Fruit fly (Drosophila melanogaster) whole organism, embryonic: ENCODE measurements around the gene Pvr.

Source experiments
- ATbp ChIP-seq: fragments of 200-800 bp; sonication (Bioruptor generic); optimal IDR thresholded peaks from 2 replicates; lab custom pipeline; 2017; ENCODE audit warnings: missing biosample characterization, mild to moderate bottlenecking, missing genetic modification characterization, missing genetic modification reagents
- Abd-B ChIP-seq: fragments of 200-800 bp; sonication (Bioruptor generic); optimal IDR thresholded peaks from 2 replicates; lab custom pipeline; 2018; ENCODE audit warnings: missing biosample characterization, mild to moderate bottlenecking, missing genetic modification characterization, moderate library complexity
- Awh ChIP-seq: fragments of 200-800 bp; sonication (Bioruptor generic); IDR thresholded peaks from 2 replicates; pipeline ENCODE4, ENCODE4 v1.3.6; 2022; ENCODE audit warnings: missing biosample characterization, missing genetic modification characterization
- B-H2 ChIP-seq: fragments of 200-800 bp; sonication (Bioruptor generic); optimal IDR thresholded peaks from 2 replicates; lab custom pipeline; 2018; ENCODE audit warnings: missing biosample characterization, mild to moderate bottlenecking, missing genetic modification characterization
- Bgb ChIP-seq: fragments of 200-800 bp; sonication (Bioruptor generic); IDR thresholded peaks from 2 replicates; pipeline ENCODE4 v1.3.6; 2022; ENCODE audit warnings: missing biosample characterization, missing genetic modification characterization; ENCODE audit not compliant: partially characterized antibody
- CG10431 ChIP-seq: fragments of 200-800 bp; sonication (Bioruptor generic); optimal IDR thresholded peaks from 3 replicates; lab custom pipeline; 2018; ENCODE audit warnings: missing biosample characterization, mild to moderate bottlenecking, missing genetic modification characterization
- CG10565 ChIP-seq: fragments of 200-800 bp; sonication (Bioruptor generic); optimal IDR thresholded peaks from 3 replicates; lab custom pipeline; 2016; ENCODE audit warnings: missing biosample characterization, mild to moderate bottlenecking, missing genetic modification characterization
- CG12236 ChIP-seq: fragments of 200-800 bp; sonication (Bioruptor generic); optimal IDR thresholded peaks from 2 replicates; lab custom pipeline; 2016; ENCODE audit warnings: missing biosample characterization, missing genetic modification characterization
- CG12942 ChIP-seq: fragments of 200-800 bp; sonication (Bioruptor generic); optimal IDR thresholded peaks from 3 replicates; lab custom pipeline; 2016; ENCODE audit warnings: missing biosample characterization, missing genetic modification characterization
- CG14860 ChIP-seq: fragments of 200-800 bp; sonication (Bioruptor generic); IDR thresholded peaks from 3 replicates; pipeline ENCODE4 v1.3.6; 2022; ENCODE audit warnings: missing biosample characterization, missing genetic modification characterization; ENCODE audit not compliant: partially characterized antibody
- CG15011 ChIP-seq: fragments of 200-800 bp; sonication (Bioruptor generic); optimal IDR thresholded peaks from 3 replicates; lab custom pipeline; 2018; ENCODE audit warnings: missing biosample characterization, mild to moderate bottlenecking, missing genetic modification characterization
- CG1647 ChIP-seq: fragments of 200-800 bp; sonication (Bioruptor generic); optimal IDR thresholded peaks from 3 replicates; lab custom pipeline; 2016; ENCODE audit warnings: missing biosample characterization, missing genetic modification characterization
- CG16813 ChIP-seq: fragments of 200-800 bp; sonication (Bioruptor generic); IDR thresholded peaks from 3 replicates; pipeline ENCODE4 v1.3.6; 2022; ENCODE audit warnings: missing biosample characterization, missing genetic modification characterization; ENCODE audit not compliant: partially characterized antibody
- CG18599 ChIP-seq: fragments of 200-800 bp; sonication (Bioruptor generic); optimal IDR thresholded peaks from 3 replicates; lab custom pipeline; 2017; ENCODE audit warnings: missing biosample characterization, missing genetic modification characterization, mild to moderate bottlenecking, moderate library complexity, missing genetic modification reagents
- CG2875 ChIP-seq: fragments of 200-800 bp; sonication (Bioruptor generic); optimal IDR thresholded peaks from 2 replicates; lab custom pipeline; 2017; ENCODE audit warnings: missing biosample characterization, mild to moderate bottlenecking, missing genetic modification characterization, missing genetic modification reagents
- CG32772 ChIP-seq: fragments of 200-800 bp; sonication (Bioruptor generic); IDR thresholded peaks from 2 replicates; pipeline ENCODE4 v1.3.6; 2022; ENCODE audit warnings: missing biosample characterization, missing genetic modification characterization
- CG3407 ChIP-seq: fragments of 200-800 bp; sonication (Bioruptor generic); optimal IDR thresholded peaks from 2 replicates; lab custom pipeline; 2018; ENCODE audit warnings: missing biosample characterization, mild to moderate bottlenecking, missing genetic modification characterization
- CG34224 ChIP-seq: fragments of 200-800 bp; sonication (Bioruptor generic); IDR thresholded peaks from 3 replicates; pipeline ENCODE4 v1.3.6; 2022; ENCODE audit warnings: missing biosample characterization, missing genetic modification characterization; ENCODE audit not compliant: partially characterized antibody
- CG4854 ChIP-seq: fragments of 200-800 bp; sonication (Bioruptor generic); optimal IDR thresholded peaks from 2 replicates; lab custom pipeline; 2016; ENCODE audit warnings: missing biosample characterization, missing genetic modification characterization, inconsistent platforms
- CG5245 ChIP-seq: fragments of 200-800 bp; sonication (Bioruptor generic); optimal IDR thresholded peaks from 3 replicates; lab custom pipeline; 2016; ENCODE audit warnings: missing biosample characterization, missing genetic modification characterization
- CG6813 ChIP-seq: fragments of 200-800 bp; sonication (Bioruptor generic); optimal IDR thresholded peaks from 2 replicates; lab custom pipeline; 2017; ENCODE audit warnings: missing biosample characterization, missing genetic modification characterization, mild to moderate bottlenecking, moderate library complexity, missing genetic modification reagents
- CG7271 ChIP-seq: fragments of 200-800 bp; sonication (Bioruptor generic); optimal IDR thresholded peaks from 2 replicates; lab custom pipeline; 2018; ENCODE audit warnings: missing biosample characterization, mild to moderate bottlenecking, missing genetic modification characterization, moderate library complexity
- CG8089 ChIP-seq: fragments of 200-800 bp; sonication (Bioruptor generic); optimal IDR thresholded peaks from 3 replicates; lab custom pipeline; 2016; ENCODE audit warnings: missing biosample characterization, missing genetic modification characterization
- Camta ChIP-seq: fragments of 200-800 bp; sonication (Bioruptor generic); optimal IDR thresholded peaks from 2 replicates; lab custom pipeline; 2016; ENCODE audit warnings: missing biosample characterization, missing genetic modification characterization
- CoRest ChIP-seq: fragments of 200-800 bp; sonication (Bioruptor generic); optimal IDR thresholded peaks from 3 replicates; lab custom pipeline; 2018; ENCODE audit warnings: missing biosample characterization, mild to moderate bottlenecking, missing genetic modification characterization, moderate library complexity
- D19A ChIP-seq: fragments of 200-800 bp; optimal IDR thresholded peaks from 3 replicates; lab custom pipeline; 2019; ENCODE audit warnings: missing biosample characterization, mild to moderate bottlenecking, missing genetic modification characterization, moderate library complexity
- Dek ChIP-seq: fragments of 200-800 bp; sonication (Bioruptor generic); optimal IDR thresholded peaks from 3 replicates; lab custom pipeline; 2019; ENCODE audit warnings: missing biosample characterization, mild to moderate bottlenecking, missing genetic modification characterization, moderate library complexity
- MTF-1 ChIP-seq: fragments of 200-800 bp; sonication (Bioruptor generic); optimal IDR thresholded peaks from 2 replicates; lab custom pipeline; 2018; ENCODE audit warnings: missing biosample characterization, mild to moderate bottlenecking, missing genetic modification characterization, borderline replicate concordance
- Med ChIP-seq: fragments of 200-800 bp; sonication (Bioruptor generic); peaks from one replicate; lab custom pipeline; 2016; ENCODE audit warnings: missing biosample characterization, missing genetic modification characterization, mild to moderate bottlenecking, inconsistent platforms, moderate library complexity
- NFAT ChIP-seq: fragments of 200-800 bp; sonication (Bioruptor generic); IDR thresholded peaks from 2 replicates; pipeline ENCODE4 v1.3.6; 2022; ENCODE audit warnings: missing biosample characterization, missing genetic modification characterization
- Poxn ChIP-seq: fragments of 200-800 bp; sonication (Bioruptor generic); IDR thresholded peaks from 2 replicates; pipeline ENCODE4 v1.3.6; 2022; ENCODE audit warnings: missing biosample characterization, missing genetic modification characterization
- Sin3A ChIP-seq: fragments of >200 bp; optimal IDR thresholded peaks from 2 replicates; lab custom pipeline; 2018
- ab ChIP-seq: fragments of 200-800 bp; sonication (Bioruptor generic); optimal IDR thresholded peaks from 2 replicates; lab custom pipeline; 2016; ENCODE audit warnings: missing biosample characterization, missing genetic modification characterization
- ara ChIP-seq: fragments of 200-800 bp; sonication (Bioruptor generic); IDR thresholded peaks from 2 replicates; pipeline ENCODE4 v1.3.6; 2022; ENCODE audit warnings: missing biosample characterization, missing genetic modification characterization
- bsh ChIP-seq, 2 experiments: fragments of 200-800 bp; sonication (Bioruptor generic); optimal IDR thresholded peaks; 2 replicates each; lab custom pipeline; 2017 to 2018; ENCODE audit warnings: mild to moderate bottlenecking in 2 of 2, missing biosample characterization in 2 of 2, missing genetic modification characterization in 2 of 2, moderate library complexity in 1 of 2
- crol ChIP-seq: fragments of 200-800 bp; sonication (Bioruptor generic); IDR thresholded peaks from 2 replicates; pipeline ENCODE4 v1.3.6; 2022; ENCODE audit warnings: missing biosample characterization, missing genetic modification characterization
- dpn ChIP-seq, 2 experiments: fragments of 200-800 bp; sonication (Bioruptor generic); optimal IDR thresholded peaks; 3 replicates each; lab custom pipeline; 2016; ENCODE audit warnings: missing biosample characterization in 2 of 2, missing genetic modification characterization in 2 of 2
- ewg ChIP-seq: fragments of 200-800 bp; sonication (Bioruptor generic); optimal IDR thresholded peaks from 3 replicates; lab custom pipeline; 2017; ENCODE audit warnings: mild to moderate bottlenecking, missing biosample characterization, missing genetic modification reagents, missing genetic modification characterization
- fd64A ChIP-seq: fragments of 200-800 bp; sonication (Bioruptor generic); optimal IDR thresholded peaks from 3 replicates; lab custom pipeline; 2018; ENCODE audit warnings: missing biosample characterization, mild to moderate bottlenecking, missing genetic modification characterization
- ham ChIP-seq: fragments of 200-800 bp; sonication (Bioruptor generic); IDR thresholded peaks from 2 replicates; pipeline ENCODE4 v1.3.6; 2022; ENCODE audit warnings: missing biosample characterization, missing genetic modification characterization
- hb ChIP-seq: fragments of 200-800 bp; sonication (Bioruptor generic); IDR thresholded peaks from 3 replicates; pipeline ENCODE4 v1.3.6; 2022; ENCODE audit warnings: missing biosample characterization, missing genetic modification characterization; ENCODE audit not compliant: partially characterized antibody
- hkb ChIP-seq, 2 experiments: fragments of 200-800 bp in 1 of 2; fragments of >200 bp in 1 of 2; sonication (Bioruptor generic) in 1 of 2; IDR thresholded peaks in 1 of 2; optimal IDR thresholded peaks in 1 of 2; 2 replicates each; pipeline versions ENCODE4 v1.3.6 to Lab custom; 2017 to 2022; ENCODE audit warnings: missing biosample characterization in 1 of 2, missing genetic modification characterization in 1 of 2
- pros ChIP-seq: fragments of 200-800 bp; sonication (Bioruptor generic); optimal IDR thresholded peaks from 3 replicates; lab custom pipeline; 2019; ENCODE audit warnings: missing biosample characterization, mild to moderate bottlenecking, missing genetic modification characterization, moderate library complexity
- repo ChIP-seq: fragments of 200-800 bp; sonication (Bioruptor generic); optimal IDR thresholded peaks from 2 replicates; lab custom pipeline; 2016; ENCODE audit warnings: missing biosample characterization, missing genetic modification characterization
- row ChIP-seq: fragments of 200-800 bp; sonication (Bioruptor generic); IDR thresholded peaks from 3 replicates; pipeline ENCODE4 v1.3.6; 2022; ENCODE audit warnings: missing biosample characterization, missing genetic modification characterization
- seq ChIP-seq: fragments of 200-800 bp; sonication (Bioruptor generic); IDR thresholded peaks from 2 replicates; pipeline ENCODE4 v1.3.6; 2022; ENCODE audit warnings: missing biosample characterization, missing genetic modification characterization
- sqz ChIP-seq: fragments of 200-800 bp; sonication (Bioruptor generic); optimal IDR thresholded peaks from 3 replicates; lab custom pipeline; 2018; ENCODE audit warnings: missing biosample characterization, mild to moderate bottlenecking, missing genetic modification characterization
- zfh2 ChIP-seq: fragments of 200-800 bp; sonication (Bioruptor generic); optimal IDR thresholded peaks from 2 replicates; lab custom pipeline; 2016; ENCODE audit warnings: missing biosample characterization, missing genetic modification characterization

Gene Pvr

DNA sequence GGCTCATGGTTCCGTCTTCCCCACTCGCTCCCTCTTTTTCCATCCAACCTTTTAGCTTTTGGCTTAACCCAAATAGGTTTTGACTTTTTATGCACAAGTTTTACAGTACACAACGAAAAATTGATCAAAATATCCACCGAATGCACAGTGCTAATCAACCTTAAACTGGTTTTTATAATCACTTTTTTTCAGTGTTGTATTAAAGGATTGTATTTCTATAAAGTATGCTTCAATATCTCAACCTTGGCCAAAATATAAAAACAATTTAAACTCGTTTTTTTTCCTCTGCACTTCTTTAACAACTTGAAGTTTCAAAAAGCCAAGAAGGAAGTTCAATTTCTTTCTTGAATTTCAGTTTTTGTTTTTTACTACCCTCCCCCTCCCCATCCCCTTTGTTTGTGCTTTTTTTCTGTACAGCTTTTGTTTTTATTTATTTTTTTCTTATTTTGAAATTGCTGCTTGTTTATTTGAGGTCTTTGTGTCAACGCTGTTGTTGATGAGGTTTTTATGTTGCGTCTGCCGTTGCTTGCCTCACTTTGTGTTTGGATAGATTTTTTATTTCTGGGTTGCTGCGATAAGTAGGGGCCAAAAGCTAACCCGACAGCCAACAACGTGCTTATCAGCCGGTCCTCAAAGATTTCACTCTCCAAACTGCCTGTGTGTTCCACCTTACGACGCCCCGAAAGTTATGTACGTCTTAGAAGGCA, 45.4 kb upstream of the Pvr start (continued):
- TF ChIP-seq CG4854 (GFP tag; lab: Kevin White, UChicago) (no peak), MTF-1 (GFP tag; lab: Kevin White, UChicago) (no peak), Sin3A (no peak), row (GFP tag; lab: Robert Waterston, UW) (0 out of 3 replicates have a peak, but pooled peaks have one; percentile 14), sqz (GFP tag; lab: Kevin White, UChicago) (peak; percentile 76), dpn (GFP tag; optimal IDR thresholded peaks at IDR 0.05; lab: Kevin White, UChicago) (peak in 1 of 2 experiments; percentile 3), CG18599 (no peak), bsh (GFP tag; optimal IDR thresholded peaks at IDR 0.05; lab: Kevin White, UChicago) (peak in 1 of 2 experiments; percentile 61), Awh (GFP tag; lab: Robert Waterston, UW) (peak; percentile 45; the same call in 1 of the 2 replicates), ara (GFP tag; lab: Robert Waterston, UW) (no peak), crol (0 out of 2 replicates have a peak, but pooled peaks have one; percentile 1), CG3407 (GFP tag; lab: Kevin White, UChicago) (peak; percentile 17), CG5245 (GFP tag; lab: Kevin White, UChicago) (no peak), Camta (GFP tag; lab: Kevin White, UChicago) (no peak), CG12236 (GFP tag; lab: Kevin White, UChicago) (no peak), zfh2 (no peak), fd64A (GFP tag; lab: Kevin White, UChicago) (peak; percentile 52), CG16813 (no peak), CG7271 (no peak), CG1647 (GFP tag; lab: Kevin White, UChicago) (no peak), Dek (tag; lab: Kevin White, UChicago) (no peak), hkb (optimal IDR thresholded peaks at IDR 0.05; lab: Kevin White, UChicago) (no peak), hkb (GFP tag; IDR thresholded peaks at IDR 0.05; lab: Robert Waterston, UW) (no peak), ab (GFP tag; lab: Kevin White, UChicago) (no peak), pros (GFP tag; lab: Kevin White, UChicago) (no peak), hb (GFP tag; lab: Robert Waterston, UW) (no peak), ATbp (GFP tag; lab: Kevin White, UChicago) (peak; percentile 80), CoRest (tag; lab: Kevin White, UChicago) (no peak), ewg (GFP tag; lab: Kevin White, UChicago) (peak; percentile 11), repo (GFP tag; lab: Kevin White, UChicago) (no peak), D19A (peak; percentile 22), CG12942 (no peak), CG34224 (GFP tag; lab: Robert Waterston, UW) (no peak), Bgb (GFP tag; lab: Robert Waterston, UW) (no peak), seq (GFP tag; lab: Robert Waterston, UW) (no peak), CG8089 (GFP tag; lab: Kevin White, UChicago) (no peak), CG14860 (GFP tag; lab: Robert Waterston, UW) (no peak), Abd-B (GFP tag; lab: Kevin White, UChicago) (peak; percentile 3), CG6813 (GFP tag; lab: Kevin White, UChicago) (no peak), CG32772 (GFP tag; lab: Robert Waterston, UW) (no peak), B-H2 (GFP tag; lab: Kevin White, UChicago) (no peak), NFAT (GFP tag; lab: Robert Waterston, UW) (no peak), CG15011 (GFP tag; lab: Kevin White, UChicago) (no peak), Med (peak; percentile 48), ham (no peak), Poxn (GFP tag; lab: Robert Waterston, UW) (no peak), CG10565 (GFP tag; lab: Kevin White, UChicago) (no peak), CG2875 (GFP tag; lab: Kevin White, UChicago) (no peak), CG10431 (GFP tag; lab: Kevin White, UChicago) (peak; percentile 34)
